Worm (Caenorhabditis elegans): ENCODE data around the gene srx-108.

- TF ChIP-seq lsy-2 (tag; optimal IDR thresholded peaks at IDR 0.05) = no peak
- no peak for TF ChIP-seq nhr-28 (tag; optimal IDR thresholded peaks at IDR 0.05)
- no peak for TF ChIP-seq unc-62 (GFP tag; optimal IDR thresholded peaks at IDR 0.05)
- no peak for TF ChIP-seq snpc-4 (tag; optimal IDR thresholded peaks at IDR 0.05)
- no peak for TF ChIP-seq lin-13 (tag; optimal IDR thresholded peaks at IDR 0.05)
- TF ChIP-seq elt-1 (tag; optimal IDR thresholded peaks at IDR 0.05; ENCODE audit: borderline replicate concordance, insufficient read depth) = no peak
- no peak for TF ChIP-seq nhr-12 (tag; optimal IDR thresholded peaks at IDR 0.05)
- no peak for TF ChIP-seq nhr-237 (tag; optimal IDR thresholded peaks at IDR 0.05)
- no peak for TF ChIP-seq elt-3 (tag; optimal IDR thresholded peaks at IDR 0.05)
- no peak for TF ChIP-seq bed-3 (GFP tag; optimal IDR thresholded peaks at IDR 0.05)
These were observed 26.4 kb upstream of the srx-108 start for ce11 chrII:3678978-3679377.
